Fruit fly (Drosophila melanogaster): ENCODE data around the gene CG17721.

- TF ChIP-seq CG32121 (GFP tag; IDR thresholded peaks at IDR 0.05) (no peak), fd96Ca (GFP tag; IDR thresholded peaks at IDR 0.05) (no peak), CG10348 (GFP tag; IDR thresholded peaks at IDR 0.05) (no peak), CG15710 (tag; optimal IDR thresholded peaks at IDR 0.05) (no peak), EcR (GFP tag; optimal IDR thresholded peaks at IDR 0.05) (no peak), CG14655 (GFP tag; optimal IDR thresholded peaks at IDR 0.05) (no peak), CG4496 (GFP tag; IDR thresholded peaks at IDR 0.05) (no peak), CG8159 (tag; optimal IDR thresholded peaks at IDR 0.05) (no peak), CG17806 (tag; optimal IDR thresholded peaks at IDR 0.05) (no peak), Pif1B (GFP tag; optimal IDR thresholded peaks at IDR 0.05) (no peak), CG9948 (tag; optimal IDR thresholded peaks at IDR 0.05) (no peak), rn (GFP tag; IDR thresholded peaks at IDR 0.05) (no peak), CG8301 (tag; optimal IDR thresholded peaks at IDR 0.05) (no peak)
Observed at dm6 chr3R:11231037-11231436, 3.9 kb upstream of the CG17721 start.
